Worm (Caenorhabditis elegans) whole organism, early embryonic: ENCODE data around the gene T13B5.9.

Source experiments
- B0310.2 ChIP-seq: sonication (generic microtip); optimal IDR thresholded peaks from 2 replicates; lab custom pipeline; 2016; ENCODE audit warnings: mild to moderate bottlenecking, missing genetic modification characterization, missing compliant biosample characterization
- F13C5.2 ChIP-seq: sonication (generic microtip); optimal IDR thresholded peaks from 2 replicates; lab custom pipeline; 2017; ENCODE audit warnings: mild to moderate bottlenecking, missing genetic modification characterization, inconsistent platforms, missing compliant biosample characterization
- aly-1 ChIP-seq: sonication (generic microtip); optimal IDR thresholded peaks from 2 replicates; lab custom pipeline; 2016; ENCODE audit warnings: missing genetic modification characterization, missing compliant biosample characterization
- ama-1 ChIP-seq: fragments of 150-350 bp; optimal IDR thresholded peaks from 2 replicates; lab custom pipeline; 2014
- ceh-13 ChIP-seq: fragments of 200-800 bp; sonication (Bioruptor generic); optimal IDR thresholded peaks from 2 replicates; lab custom pipeline; 2018; ENCODE audit warnings: mild to moderate bottlenecking, missing genetic modification characterization, missing compliant biosample characterization
- ceh-36 ChIP-seq: sonication (generic microtip); optimal IDR thresholded peaks from 2 replicates; lab custom pipeline; 2016; ENCODE audit warnings: missing genetic modification characterization, inconsistent platforms, missing compliant biosample characterization
- ets-7 ChIP-seq: sonication (generic microtip); optimal IDR thresholded peaks from 2 replicates; lab custom pipeline; 2016; ENCODE audit warnings: missing genotype, missing genetic modification characterization, missing compliant biosample characterization
- flt-1 ChIP-seq: fragments of 200-800 bp; sonication (Bioruptor generic); IDR thresholded peaks from 2 replicates; pipeline ENCODE4 v1.3.6; 2022; ENCODE audit warnings: missing genetic modification characterization, missing compliant biosample characterization
- hmbx-1 ChIP-seq: sonication (generic microtip); optimal IDR thresholded peaks from 2 replicates; lab custom pipeline; 2016; ENCODE audit warnings: mild to moderate bottlenecking, missing genetic modification characterization, missing compliant biosample characterization
- hmg-4 ChIP-seq: fragments of 200-800 bp; sonication (Bioruptor generic); optimal IDR thresholded peaks from 2 replicates; lab custom pipeline; 2018; ENCODE audit warnings: mild to moderate bottlenecking, missing genetic modification characterization, missing compliant biosample characterization
- hnd-1 ChIP-seq: sonication (generic microtip); optimal IDR thresholded peaks from 2 replicates; lab custom pipeline; 2016; ENCODE audit warnings: missing genetic modification characterization, missing compliant biosample characterization
- pes-1 ChIP-seq: fragments of 200-800 bp; sonication (Bioruptor generic); IDR thresholded peaks from 2 replicates; pipeline ENCODE4 v1.3.6; 2022; ENCODE audit warnings: missing genetic modification reagents, missing genetic modification characterization, missing compliant biosample characterization
- scrt-1 ChIP-seq: fragments of 200-800 bp; sonication (Bioruptor generic); IDR thresholded peaks from 2 replicates; pipeline ENCODE4 v1.3.6; 2022; ENCODE audit warnings: missing genetic modification characterization, missing compliant biosample characterization
- sea-1 ChIP-seq: fragments of 200-800 bp; sonication (Bioruptor generic); conservative IDR thresholded peaks from 2 replicates; pipeline ENCODE4 v1.3.6; 2022; ENCODE audit warnings: missing genetic modification characterization, missing compliant biosample characterization
- tbx-11 ChIP-seq: fragments of 200-800 bp; sonication (Bioruptor generic); IDR thresholded peaks from 2 replicates; pipeline ENCODE4 v1.3.6; 2022; ENCODE audit warnings: missing genetic modification characterization, missing compliant biosample characterization
- tbx-37 ChIP-seq: fragments of 200-800 bp; sonication (Bioruptor generic); conservative IDR thresholded peaks from 2 replicates; pipeline ENCODE4 v1.3.6; 2022; ENCODE audit warnings: missing genetic modification reagents, missing genetic modification characterization, missing compliant biosample characterization
- tra-4 ChIP-seq: sonication (generic microtip); optimal IDR thresholded peaks from 2 replicates; lab custom pipeline; 2017; ENCODE audit warnings: missing genetic modification characterization, missing compliant biosample characterization

The T13B5.9 gene

DNA sequence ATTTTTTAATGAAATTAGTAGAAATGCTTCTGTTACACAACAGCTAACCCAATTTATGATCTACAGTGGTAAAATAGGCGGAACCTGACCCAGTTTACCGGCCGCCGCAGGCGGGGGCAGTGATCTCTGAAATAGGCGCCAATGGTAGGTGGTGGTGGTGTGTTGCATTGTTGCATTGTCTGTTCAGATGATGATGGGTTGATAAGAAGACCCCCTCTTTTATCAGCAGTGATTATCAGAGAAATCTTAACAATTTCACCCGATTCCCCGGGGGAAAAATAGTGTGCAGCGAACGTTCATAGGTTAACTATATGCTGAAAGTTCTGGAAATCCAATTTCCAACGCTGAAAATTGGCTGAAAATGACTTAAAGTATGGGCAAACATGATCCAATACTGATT lies 34.3 kb upstream of the T13B5.9 start:
- TF ChIP-seq pes-1 (GFP tag; lab: Robert Waterston, UW) (no peak), hmg-4 (GFP tag; lab: Kevin White, UChicago) (no peak)

DNA sequence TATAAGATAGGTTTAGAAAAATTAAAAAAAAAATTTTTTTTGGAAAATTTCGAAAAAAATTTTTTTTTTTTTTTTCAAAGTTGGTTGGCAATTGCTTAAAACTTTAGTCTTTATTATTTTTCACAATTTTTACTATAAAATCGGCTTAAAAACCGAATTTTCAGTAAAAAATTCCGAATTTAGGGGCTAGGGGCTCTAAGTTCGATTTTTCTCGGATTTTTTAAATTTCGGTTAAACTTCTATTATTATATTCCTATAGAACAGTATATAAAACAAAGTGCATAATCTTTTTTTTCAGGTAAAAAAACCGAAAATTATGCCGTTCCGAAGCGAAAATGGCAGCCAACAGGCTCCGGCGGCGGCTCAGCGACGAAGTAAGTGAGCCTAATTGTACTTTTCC lies 32.2 kb upstream of the T13B5.9 start, which contains the start of gene pod-2:
Gene pod-2 (plus strand): TSS at position 301 of the 400 bp plus-strand sequence.
- TF ChIP-seq ceh-36 (tag; lab: Kevin White, UChicago) (no peak), flt-1 (GFP tag; lab: Robert Waterston, UW) (no peak), tra-4 (no peak), tbx-11 (no peak), hmbx-1 (tag; lab: Kevin White, UChicago) (no peak), sea-1 (GFP tag; lab: Robert Waterston, UW) (no peak), ets-7 (no peak), aly-1 (no peak), B0310.2 (tag; lab: Kevin White, UChicago) (no peak), scrt-1 (GFP tag; lab: Robert Waterston, UW) (no peak), hmg-4 (GFP tag; lab: Kevin White, UChicago) (no peak), pes-1 (GFP tag; lab: Robert Waterston, UW) (no peak), tbx-37 (no peak), ama-1 (lab: Kevin White, UChicago) (no peak), hnd-1 (no peak), ceh-13 (no peak), F13C5.2 (tag; lab: Kevin White, UChicago) (no peak)

DNA sequence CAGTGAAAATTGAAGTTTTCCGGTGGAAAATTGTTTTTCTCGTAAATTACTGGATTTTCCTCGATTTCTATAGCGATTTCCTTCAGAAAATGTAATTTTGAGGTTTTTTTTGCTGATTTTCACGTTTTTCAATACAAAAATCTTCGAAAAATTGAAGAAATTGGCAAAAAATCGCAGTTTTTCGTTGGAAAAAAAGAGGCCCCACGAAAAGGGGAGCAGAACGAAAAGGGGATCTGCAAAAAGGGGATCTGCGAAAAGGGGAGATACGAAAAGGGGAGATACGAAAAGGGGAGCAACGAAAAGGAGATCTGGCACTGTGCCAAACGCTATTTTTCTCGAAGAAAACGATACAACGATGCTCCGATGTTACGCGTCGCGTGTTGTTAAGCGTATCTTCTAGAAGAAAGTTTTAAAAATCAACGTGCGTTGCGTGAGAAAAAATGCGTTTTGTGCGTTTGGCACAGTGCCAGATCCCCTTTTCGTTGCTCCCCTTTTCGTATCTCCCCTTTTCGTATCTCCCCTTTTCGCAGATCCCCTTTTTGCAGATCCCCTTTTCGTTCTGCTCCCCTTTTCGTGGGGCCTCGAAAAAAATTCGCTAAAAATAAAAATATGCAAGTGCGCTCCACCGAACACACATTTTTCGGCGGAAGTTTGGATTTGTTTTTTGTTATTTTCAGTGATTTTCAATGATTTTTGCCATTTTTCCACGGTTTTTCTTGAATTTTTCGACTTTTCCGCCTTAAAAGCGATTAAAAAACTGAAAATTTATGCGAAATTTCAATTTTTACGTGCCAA lies 30.2 kb upstream of the T13B5.9 start:
- TF ChIP-seq ets-7 (peak; percentile 4), pes-1 (GFP tag; lab: Robert Waterston, UW) (peak; percentile 62; the same call in 1 of the 2 replicates), sea-1 (GFP tag; lab: Robert Waterston, UW) (0 out of 2 replicates have a peak, but pooled peaks have one; percentile 9)

DNA sequence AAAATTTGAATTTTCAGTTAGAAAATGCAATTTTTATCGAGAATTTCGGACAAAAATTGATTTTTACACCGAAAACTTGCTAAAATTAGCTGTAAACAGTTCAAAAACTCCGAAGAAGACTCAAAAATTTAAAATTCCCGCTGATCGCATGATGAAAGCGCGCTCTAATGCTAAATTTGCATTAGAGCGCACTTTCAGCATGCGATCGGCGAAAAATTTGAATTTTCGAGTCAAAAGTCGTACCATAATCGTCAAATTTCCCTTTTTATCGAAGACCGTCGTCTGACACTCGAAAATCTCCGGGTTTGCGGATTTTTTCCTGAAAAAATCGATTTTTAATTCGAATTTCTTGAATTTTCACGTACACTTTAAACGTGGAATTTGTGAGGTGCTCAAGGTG lies 29.0 kb upstream of the T13B5.9 start:
- no peak for TF ChIP-seq hnd-1
- TF ChIP-seq F13C5.2 (tag; lab: Kevin White, UChicago), result no peak
- no peak for TF ChIP-seq hmbx-1 (tag; lab: Kevin White, UChicago)
- no peak for TF ChIP-seq flt-1 (GFP tag; lab: Robert Waterston, UW)
- no peak for TF ChIP-seq ceh-13
- no peak for TF ChIP-seq aly-1
- TF ChIP-seq ama-1 (lab: Kevin White, UChicago), result no peak
- TF ChIP-seq ets-7, result no peak
- no peak for TF ChIP-seq tbx-37
- TF ChIP-seq tra-4, result no peak
- TF ChIP-seq hmg-4 (GFP tag; lab: Kevin White, UChicago), result no peak
- no peak for TF ChIP-seq B0310.2 (tag; lab: Kevin White, UChicago)
- no peak for TF ChIP-seq pes-1 (GFP tag; lab: Robert Waterston, UW)
- no peak for TF ChIP-seq sea-1 (GFP tag; lab: Robert Waterston, UW)
- TF ChIP-seq scrt-1 (GFP tag; lab: Robert Waterston, UW), result no peak
- no peak for TF ChIP-seq ceh-36 (tag; lab: Kevin White, UChicago)
- no peak for TF ChIP-seq tbx-11

DNA sequence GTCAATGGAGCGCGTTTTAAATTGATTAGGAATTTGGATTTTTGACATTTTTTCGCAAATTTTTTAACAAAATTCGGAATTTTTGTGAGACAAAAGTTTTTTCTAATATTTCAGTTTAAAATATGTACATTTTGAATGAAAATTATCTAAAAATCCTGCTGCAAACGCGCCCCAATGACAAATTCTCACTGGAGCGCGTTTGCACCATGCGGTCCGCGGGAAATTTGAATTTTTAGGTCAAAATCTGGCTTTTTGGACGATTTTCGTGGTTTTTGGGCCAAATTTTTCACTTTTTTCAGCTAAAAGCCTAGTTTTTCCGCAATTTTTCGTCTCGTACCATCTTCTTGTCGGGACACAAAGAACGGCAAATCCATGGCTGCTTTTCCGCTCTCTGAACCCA lies 28.4 kb upstream of the T13B5.9 start:
- no peak for TF ChIP-seq pes-1 (GFP tag; lab: Robert Waterston, UW)
- no peak for TF ChIP-seq aly-1
- no peak for TF ChIP-seq sea-1 (GFP tag; lab: Robert Waterston, UW)
- no peak for TF ChIP-seq ceh-36 (tag; lab: Kevin White, UChicago)
- TF ChIP-seq tbx-11, result no peak
- TF ChIP-seq B0310.2 (tag; lab: Kevin White, UChicago), result no peak
- no peak for TF ChIP-seq hnd-1
- TF ChIP-seq ama-1 (lab: Kevin White, UChicago), result no peak
- no peak for TF ChIP-seq flt-1 (GFP tag; lab: Robert Waterston, UW)
- no peak for TF ChIP-seq tra-4
- no peak for TF ChIP-seq F13C5.2 (tag; lab: Kevin White, UChicago)
- TF ChIP-seq scrt-1 (GFP tag; lab: Robert Waterston, UW), result no peak
- no peak for TF ChIP-seq ets-7
- no peak for TF ChIP-seq ceh-13

DNA sequence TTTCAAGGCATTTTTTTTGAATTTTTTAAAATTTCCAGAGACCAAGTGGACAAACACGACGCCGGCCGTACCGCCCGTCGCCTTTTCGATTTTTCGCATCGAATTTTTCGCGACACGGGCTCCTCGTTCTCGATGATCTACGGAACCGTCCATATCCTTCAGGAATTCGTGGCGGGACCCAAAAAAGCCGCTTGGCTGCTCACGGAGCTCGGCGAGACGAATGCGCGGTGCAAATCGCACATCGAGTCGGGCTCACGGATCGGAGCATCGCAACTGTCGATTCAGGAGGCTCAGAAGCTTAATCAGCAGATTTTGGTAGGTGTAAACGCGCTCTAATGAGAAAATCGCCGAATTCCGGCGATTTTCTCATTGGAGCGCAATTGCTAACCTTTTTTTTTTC lies 27.5 kb upstream of the T13B5.9 start:
- no peak for TF ChIP-seq hmg-4 (GFP tag; lab: Kevin White, UChicago)
- no peak for TF ChIP-seq hmbx-1 (tag; lab: Kevin White, UChicago)
- TF ChIP-seq ceh-13, result no peak
- no peak for TF ChIP-seq B0310.2 (tag; lab: Kevin White, UChicago)
- TF ChIP-seq tbx-37, result no peak
- TF ChIP-seq hnd-1, result no peak
- TF ChIP-seq scrt-1 (GFP tag; lab: Robert Waterston, UW), result no peak
- no peak for TF ChIP-seq ama-1 (lab: Kevin White, UChicago)
- no peak for TF ChIP-seq F13C5.2 (tag; lab: Kevin White, UChicago)
- no peak for TF ChIP-seq sea-1 (GFP tag; lab: Robert Waterston, UW)
- TF ChIP-seq tra-4, result no peak
- TF ChIP-seq tbx-11, result no peak
- no peak for TF ChIP-seq flt-1 (GFP tag; lab: Robert Waterston, UW)
- no peak for TF ChIP-seq pes-1 (GFP tag; lab: Robert Waterston, UW)
- TF ChIP-seq ets-7, result no peak

DNA sequence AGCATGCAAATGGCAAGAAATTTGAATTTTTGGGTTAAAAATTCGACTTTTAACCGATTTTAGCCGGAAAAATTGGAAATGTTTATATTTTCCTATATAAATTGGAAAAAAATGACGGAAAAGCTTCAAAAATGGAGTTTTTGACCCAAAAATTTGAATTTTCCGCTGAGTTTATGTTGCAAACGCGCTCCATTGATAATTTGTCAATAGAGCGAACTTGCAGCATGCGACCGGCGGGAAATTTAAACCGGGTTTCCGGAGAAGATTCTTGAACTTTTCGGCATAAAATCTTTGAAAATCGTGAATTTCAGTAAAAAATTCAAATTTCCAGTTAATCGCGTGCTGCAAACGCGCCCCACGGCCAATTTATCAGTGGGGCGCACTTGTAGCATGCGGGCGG lies 27.1 kb upstream of the T13B5.9 start:
- TF ChIP-seq pes-1 (GFP tag; lab: Robert Waterston, UW) (no peak), hmg-4 (GFP tag; lab: Kevin White, UChicago) (no peak), aly-1 (no peak)

DNA sequence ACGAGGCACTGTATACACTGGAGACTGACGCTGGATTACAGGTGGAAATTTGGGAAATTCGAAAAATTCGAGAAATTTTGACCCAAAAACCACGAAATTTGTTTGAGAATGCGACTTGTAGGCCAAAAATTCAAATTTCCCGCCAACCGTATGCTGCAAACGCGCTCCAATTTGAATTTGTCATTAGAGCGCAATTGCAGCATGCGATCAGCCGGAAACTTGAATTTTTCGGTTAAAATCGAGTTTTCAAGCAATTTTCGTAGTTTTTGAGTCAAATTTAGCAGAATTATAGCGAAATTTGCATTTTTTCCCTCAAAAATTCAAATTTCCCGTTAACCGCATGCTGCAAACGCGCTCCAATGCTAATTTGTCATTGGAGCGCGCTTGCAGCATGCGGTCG lies 25.9 kb upstream of the T13B5.9 start:
- TF ChIP-seq hmbx-1 (tag; lab: Kevin White, UChicago) (no peak), ets-7 (no peak), sea-1 (GFP tag; lab: Robert Waterston, UW) (no peak), hmg-4 (GFP tag; lab: Kevin White, UChicago) (no peak), tbx-37 (no peak), B0310.2 (tag; lab: Kevin White, UChicago) (no peak), ceh-13 (no peak), ceh-36 (tag; lab: Kevin White, UChicago) (no peak), tbx-11 (no peak), tra-4 (no peak), aly-1 (no peak), pes-1 (GFP tag; lab: Robert Waterston, UW) (no peak), hnd-1 (no peak)
